Worm (Caenorhabditis elegans): ENCODE results near the gene acl-2.

DNA sequence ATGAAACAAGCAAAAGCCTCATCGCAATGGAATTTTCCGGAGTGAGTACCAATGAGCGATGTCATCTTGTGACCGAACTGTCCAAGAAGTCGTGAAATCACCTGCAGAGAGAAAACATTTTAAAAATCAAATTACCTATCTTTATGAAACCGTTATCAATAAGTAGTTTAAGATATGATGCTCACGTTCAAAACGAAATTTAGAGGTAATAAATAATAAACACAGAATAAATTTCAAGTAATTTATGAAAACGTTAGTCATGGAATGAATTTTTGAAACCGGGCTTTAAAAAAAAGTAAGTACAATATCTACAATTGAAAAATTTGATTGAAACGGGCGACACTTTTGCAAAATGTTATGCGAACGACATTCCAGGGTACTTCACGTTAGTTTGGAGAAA, 43.2 kb downstream of the acl-2 start, which contains the start of gene C27H6.8:
- no peak for TF ChIP-seq lin-39 (tag; optimal IDR thresholded peaks at IDR 0.05)
- TF ChIP-seq nhr-25 (tag; optimal IDR thresholded peaks at IDR 0.05) = no peak
- no peak for TF ChIP-seq ama-1 (optimal IDR thresholded peaks at IDR 0.05)
- TF ChIP-seq ceh-82 (tag; optimal IDR thresholded peaks at IDR 0.05) = no peak
- no peak for TF ChIP-seq ZK546.5 (tag; optimal IDR thresholded peaks at IDR 0.05)
- no peak for TF ChIP-seq nhr-129 (tag; optimal IDR thresholded peaks at IDR 0.05)
- TF ChIP-seq aly-2 (tag; optimal IDR thresholded peaks at IDR 0.05) = no peak
- no peak for TF ChIP-seq alr-1 (tag; optimal IDR thresholded peaks at IDR 0.05)
- no peak for TF ChIP-seq F13H6.1 (tag; optimal IDR thresholded peaks at IDR 0.05)
- TF ChIP-seq elt-1 (tag; optimal IDR thresholded peaks at IDR 0.05) = no peak
- no peak for TF ChIP-seq unc-55 (GFP tag; optimal IDR thresholded peaks at IDR 0.05)
- TF ChIP-seq lin-11 (tag; optimal IDR thresholded peaks at IDR 0.05) = no peak

Data from whole organism, L2 larva.